Fruit fly (Drosophila melanogaster) whole organism, adult: ENCODE data around the gene CG32625.

Experiments used
- CG14711 ChIP-seq: fragments of 200-800 bp; sonication (Bioruptor generic); optimal IDR thresholded peaks from 2 replicates; lab custom pipeline; 2018; ENCODE audit warnings: missing biosample characterization, mild to moderate bottlenecking, missing genetic modification characterization, moderate library complexity
- CG5204 ChIP-seq: fragments of 200-800 bp; sonication (Bioruptor generic); optimal IDR thresholded peaks from 2 replicates; lab custom pipeline; 2016; ENCODE audit warnings: missing biosample characterization, missing genetic modification characterization
- CG7101 ChIP-seq: fragments of 200-800 bp; sonication (Bioruptor generic); optimal IDR thresholded peaks from 2 replicates; lab custom pipeline; 2018; ENCODE audit warnings: missing biosample characterization, mild to moderate bottlenecking, missing genetic modification characterization, moderate library complexity
- Mnt ChIP-seq: fragments of 200-800 bp; sonication (Bioruptor generic); optimal IDR thresholded peaks from 2 replicates; lab custom pipeline; 2016; ENCODE audit warnings: missing biosample characterization, mild to moderate bottlenecking, missing genetic modification characterization
- bab1 ChIP-seq: fragments of 200-800 bp; sonication (Bioruptor generic); optimal IDR thresholded peaks from 3 replicates; lab custom pipeline; 2019; ENCODE audit warnings: missing biosample characterization, mild to moderate bottlenecking, missing genetic modification characterization, moderate library complexity
- cic ChIP-seq: fragments of 200-800 bp; sonication (Bioruptor generic); optimal IDR thresholded peaks from 2 replicates; lab custom pipeline; 2017; ENCODE audit warnings: missing biosample characterization, mild to moderate bottlenecking, missing genetic modification characterization, moderate library complexity
- cnc ChIP-seq, 2 experiments: fragments of >200 bp; optimal IDR thresholded peaks; 2 replicates each; lab custom pipeline; 2017
- kay ChIP-seq: fragments of 200-800 bp; sonication (Bioruptor generic); peaks from one replicate; lab custom pipeline; 2016; ENCODE audit warnings: missing biosample characterization, missing genetic modification characterization, borderline replicate concordance
- ovo ChIP-seq: fragments of 200-800 bp; sonication (Bioruptor generic); optimal IDR thresholded peaks from 2 replicates; lab custom pipeline; 2016; ENCODE audit warnings: missing biosample characterization, missing genetic modification characterization
- pad ChIP-seq: fragments of 200-800 bp; sonication (Bioruptor generic); optimal IDR thresholded peaks from 3 replicates; lab custom pipeline; 2017; ENCODE audit warnings: missing biosample characterization, missing genetic modification characterization, mild to moderate bottlenecking, moderate library complexity, missing genetic modification reagents
- tj ChIP-seq: fragments of 200-800 bp; sonication (Bioruptor generic); optimal IDR thresholded peaks from 3 replicates; lab custom pipeline; 2017; ENCODE audit warnings: missing biosample characterization, mild to moderate bottlenecking, missing genetic modification characterization, moderate library complexity
- toe ChIP-seq: fragments of 200-800 bp; sonication (Bioruptor generic); optimal IDR thresholded peaks from 2 replicates; lab custom pipeline; 2016; ENCODE audit warnings: missing biosample characterization, missing genetic modification characterization

DNA sequence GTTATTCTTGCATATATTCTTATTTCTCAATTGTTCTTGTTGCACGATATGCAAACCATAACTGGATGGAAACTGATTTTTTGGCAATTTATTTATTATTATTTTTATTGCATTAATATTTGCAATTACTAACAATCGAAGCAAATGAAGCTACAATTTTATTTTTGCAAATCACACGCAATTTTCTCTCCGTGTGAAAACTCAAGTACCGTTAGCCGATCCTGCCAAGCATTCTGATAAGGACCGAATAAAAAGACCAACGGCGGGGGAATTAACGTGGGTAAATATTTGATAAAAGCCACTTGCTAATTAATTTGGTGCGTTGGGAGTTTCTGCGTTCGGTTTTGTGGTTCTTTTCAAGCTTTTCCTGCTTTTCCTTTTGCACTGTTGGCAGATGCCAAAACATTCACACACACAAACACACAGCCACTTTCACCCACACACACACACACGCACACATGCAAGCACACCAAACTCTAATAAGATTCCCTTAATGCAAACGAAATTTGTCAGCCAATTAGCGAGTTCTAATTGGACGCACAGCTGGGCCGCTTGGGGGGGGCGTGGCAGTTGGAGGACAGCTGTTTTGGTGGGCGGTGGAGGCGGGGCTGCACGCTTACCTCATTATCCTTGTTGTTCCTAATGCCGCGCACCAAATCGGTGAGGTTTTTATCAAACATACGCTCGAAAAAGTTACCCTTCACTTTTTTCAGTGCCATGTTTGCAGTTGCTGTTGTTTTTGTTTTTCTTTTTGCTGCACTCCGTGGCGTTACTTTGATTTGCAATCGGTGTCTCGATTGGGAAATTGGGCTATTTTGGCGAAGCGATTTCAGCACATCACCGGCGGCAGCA, 21.1 kb downstream of the CG32625 start:
- TF ChIP-seq CG7101 (tag; lab: Kevin White, UChicago) (no peak), ovo (GFP tag; lab: Kevin White, UChicago) (peak; percentile 73), CG5204 (GFP tag; lab: Kevin White, UChicago) (no peak), bab1 (no peak), cic (GFP tag; lab: Kevin White, UChicago) (no peak), cnc (optimal IDR thresholded peaks at IDR 0.05; lab: Kevin White, UChicago) (no peak), Mnt (no peak), kay (GFP tag; lab: Kevin White, UChicago) (peak; percentile 84), CG14711 (tag; lab: Kevin White, UChicago) (no peak), toe (no peak), tj (GFP tag; lab: Kevin White, UChicago) (peak; percentile 70), pad (GFP tag; lab: Kevin White, UChicago) (no peak)
